Worm (Caenorhabditis elegans) whole organism, dauer: ENCODE measurements around the gene clec-243.
"Not testable (repeated sequence)": the region's sequence is repeated elsewhere in the genome, so short reads cannot be mapped to it uniquely, and the experiment has no call there.

Experiments
- unc-62 ChIP-seq: sonication (generic microtip); optimal IDR thresholded peaks from 2 replicates; lab custom pipeline; 2017; ENCODE audit warnings: missing biosample characterization, missing genetic modification reagents, missing genetic modification characterization

Gene clec-243

DNA sequence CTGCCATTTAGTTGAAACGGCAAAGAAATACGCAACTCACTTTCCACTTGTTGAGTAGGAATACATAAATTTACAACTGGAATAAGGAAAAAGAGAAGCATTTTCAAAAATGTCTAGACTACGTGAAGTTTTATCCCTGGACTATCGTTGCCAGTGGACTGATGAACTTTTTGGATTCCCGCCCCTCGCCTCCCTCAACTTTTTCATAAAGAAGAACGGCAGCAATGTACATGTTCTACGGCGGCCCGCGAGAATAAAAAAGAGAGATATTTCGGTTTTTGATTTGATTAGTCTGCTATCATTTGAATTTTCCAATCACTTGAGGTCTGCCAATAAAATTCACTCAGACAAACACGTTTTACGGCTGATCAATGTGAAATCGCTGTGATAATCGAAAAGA, at the start of gene clec-243:
TSS of gene clec-243 (minus strand) at position 101 of the 400 bp plus-strand sequence.
- TF ChIP-seq unc-62 (GFP tag; lab: Kevin White, UChicago) = no peak

DNA sequence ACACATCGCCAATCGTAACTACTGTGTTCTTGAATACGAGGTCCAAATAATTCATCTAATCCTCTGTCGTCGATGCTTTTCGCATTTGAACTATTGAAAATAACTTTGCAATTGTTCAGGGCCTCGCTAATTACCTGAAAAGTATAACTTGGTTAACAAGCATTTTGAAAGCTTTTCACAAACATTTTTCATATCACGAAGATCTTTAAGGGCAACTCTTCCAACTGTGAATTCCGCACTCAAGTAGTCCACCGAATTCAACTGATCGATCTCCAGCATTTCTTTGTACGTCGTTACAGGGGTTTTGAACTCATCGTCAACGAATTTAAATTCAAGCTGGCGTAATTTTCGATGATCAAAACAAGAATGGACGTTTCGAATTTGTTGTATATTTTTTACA, 47.6 kb upstream of the clec-243 start:
- no peak for TF ChIP-seq unc-62 (GFP tag; lab: Kevin White, UChicago)

- no peak for TF ChIP-seq unc-62 (GFP tag; lab: Kevin White, UChicago)
Observed at ce11 chrV:17292740-17293139, 43.9 kb upstream of the clec-243 start.

DNA sequence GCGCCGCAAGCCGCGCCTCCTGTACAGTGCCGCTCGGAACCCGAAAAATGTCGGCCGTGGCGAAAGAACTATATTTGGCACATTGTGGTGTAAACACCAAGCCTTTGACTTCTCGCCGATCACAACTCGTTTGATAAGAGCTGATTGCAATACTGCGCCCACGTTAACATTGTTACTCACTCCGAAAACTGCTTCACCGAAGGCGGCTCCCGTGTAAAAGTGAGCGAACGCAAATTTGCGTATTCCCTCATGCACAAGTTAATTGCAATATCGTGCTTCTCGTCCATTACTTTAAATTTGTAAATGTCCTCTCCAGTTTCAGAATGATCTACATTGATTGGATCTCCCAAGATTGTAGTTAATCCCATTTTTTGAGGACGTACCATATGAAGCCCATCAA, 35.3 kb upstream of the clec-243 start:
- TF ChIP-seq unc-62 (GFP tag; lab: Kevin White, UChicago) = no peak

DNA sequence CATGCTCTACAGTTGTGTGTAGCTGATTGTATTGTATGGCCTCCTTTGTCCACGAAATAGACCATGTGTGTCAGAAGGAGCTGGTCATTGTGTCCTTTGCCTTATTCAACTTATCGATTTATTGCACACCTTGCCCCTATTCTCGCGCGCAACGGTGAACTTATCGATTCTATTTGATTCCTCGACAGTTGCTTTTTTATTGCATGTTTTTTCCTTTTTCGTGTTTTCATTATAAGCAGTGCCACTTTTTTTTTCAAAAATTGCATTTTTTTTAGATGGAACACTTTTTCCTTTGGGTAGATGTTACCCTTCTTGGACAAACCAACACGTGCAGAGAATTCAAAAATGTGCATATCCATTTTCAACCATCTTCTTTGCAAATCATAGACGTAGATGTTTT, 24.4 kb upstream of the clec-243 start, which contains the start of gene K10G4.10:
TSS of gene K10G4.10 (plus strand) at position 301 of the 400 bp plus-strand sequence.
- no peak for TF ChIP-seq unc-62 (GFP tag; lab: Kevin White, UChicago)

ce11 chrV:17272112-17272511, 23.3 kb upstream of the clec-243 start:
- no peak for TF ChIP-seq unc-62 (GFP tag; lab: Kevin White, UChicago)

ce11 chrV:17264855-17265254, 16.0 kb upstream of the clec-243 start, which contains the start of gene K10G4.3:
Gene K10G4.3 (minus strand): TSS chrV:17264955.
- TF ChIP-seq unc-62 (GFP tag; lab: Kevin White, UChicago) = not testable (repeated sequence)

- TF ChIP-seq unc-62 (GFP tag; lab: Kevin White, UChicago) = no peak
Observed at ce11 chrV:17261385-17261784, 12.6 kb upstream of the clec-243 start.

ce11 chrV:17258868-17259267, 10.1 kb upstream of the clec-243 start, which contains the start of gene fbxa-85:
Gene fbxa-85 (plus strand): TSS chrV:17259168.
- no peak for TF ChIP-seq unc-62 (GFP tag; lab: Kevin White, UChicago)

ce11 chrV:17258244-17258643, 9.4 kb upstream of the clec-243 start:
- TF ChIP-seq unc-62 (GFP tag; lab: Kevin White, UChicago) = no peak

DNA sequence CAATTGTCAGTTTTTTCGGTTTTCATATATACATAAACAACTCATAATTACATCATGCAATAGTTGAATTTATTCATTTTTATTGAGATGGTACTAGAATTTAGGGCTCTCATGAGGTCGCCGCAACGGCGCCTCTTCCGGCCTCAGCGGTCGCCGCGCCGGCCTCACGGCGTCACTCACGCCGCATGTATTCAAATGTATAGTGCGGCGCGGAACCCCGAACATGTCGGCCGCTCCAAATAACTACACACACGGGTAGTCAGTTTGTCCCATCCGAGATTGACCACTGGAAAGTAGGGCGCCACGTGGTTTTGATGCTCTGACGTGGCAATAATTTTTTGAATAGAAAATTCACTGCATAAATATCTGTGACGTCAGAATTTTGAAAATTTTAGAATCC, 8.8 kb upstream of the clec-243 start:
- TF ChIP-seq unc-62 (GFP tag; lab: Kevin White, UChicago) = no peak

DNA sequence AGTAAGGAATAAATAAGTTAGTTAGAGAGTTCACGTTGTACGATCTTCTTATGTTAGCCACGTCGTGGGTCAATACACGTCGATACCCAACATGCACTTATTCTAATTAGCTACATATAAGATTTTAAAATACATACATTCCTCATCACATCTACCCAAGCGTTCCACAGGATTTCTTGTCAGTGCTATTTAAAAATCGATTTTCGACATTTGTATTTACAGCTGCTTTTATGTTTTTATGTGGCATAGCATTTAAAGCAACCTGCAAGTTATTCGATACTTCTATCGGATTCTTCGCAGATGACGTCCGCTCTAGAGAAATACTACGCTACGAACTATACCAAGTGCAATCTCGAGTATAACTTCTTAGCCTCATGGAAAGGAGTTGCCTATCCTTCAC, 6.6 kb upstream of the clec-243 start, which contains the start of gene srh-115:
TSS of gene srh-115 (plus strand) at position 301 of the 400 bp plus-strand sequence.
- TF ChIP-seq unc-62 (GFP tag; lab: Kevin White, UChicago) = no peak

- TF ChIP-seq unc-62 (GFP tag; lab: Kevin White, UChicago) = not testable (repeated sequence)
Observed at ce11 chrV:17255028-17255427, 6.2 kb upstream of the clec-243 start, which contains the start of gene srh-116. Gene srh-116 (minus strand): TSS chrV:17255128.

ce11 chrV:17251364-17251961, 2.6 kb upstream of the clec-243 start, which contains the start of gene Y61B8A.6:
Gene Y61B8A.6 (plus strand): TSS chrV:17251911.
- no peak for TF ChIP-seq unc-62 (GFP tag; lab: Kevin White, UChicago)

DNA sequence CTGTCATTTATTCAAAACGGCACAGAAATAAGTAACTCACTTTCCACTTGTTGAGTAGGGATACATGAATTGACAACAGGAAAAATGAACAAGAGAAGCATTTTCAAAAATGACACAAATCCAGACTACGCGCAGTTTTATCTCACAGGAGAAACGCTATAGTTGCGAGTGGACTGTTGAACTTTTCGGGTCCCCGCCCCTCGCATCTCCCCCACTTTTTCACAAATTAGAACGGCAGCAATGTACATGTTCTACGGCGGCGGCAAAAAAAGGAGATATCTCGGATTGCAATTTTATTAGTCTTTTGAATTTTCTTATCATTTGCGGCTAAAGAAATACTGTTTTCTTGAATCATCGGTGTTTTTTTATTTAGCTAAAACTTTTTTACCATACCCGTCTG, 3.4 kb downstream of the clec-243 start, which contains the start of gene clec-242:
TSS of gene clec-242 (minus strand) at position 101 of the 400 bp plus-strand sequence.
- TF ChIP-seq unc-62 (GFP tag; lab: Kevin White, UChicago) = no peak

DNA sequence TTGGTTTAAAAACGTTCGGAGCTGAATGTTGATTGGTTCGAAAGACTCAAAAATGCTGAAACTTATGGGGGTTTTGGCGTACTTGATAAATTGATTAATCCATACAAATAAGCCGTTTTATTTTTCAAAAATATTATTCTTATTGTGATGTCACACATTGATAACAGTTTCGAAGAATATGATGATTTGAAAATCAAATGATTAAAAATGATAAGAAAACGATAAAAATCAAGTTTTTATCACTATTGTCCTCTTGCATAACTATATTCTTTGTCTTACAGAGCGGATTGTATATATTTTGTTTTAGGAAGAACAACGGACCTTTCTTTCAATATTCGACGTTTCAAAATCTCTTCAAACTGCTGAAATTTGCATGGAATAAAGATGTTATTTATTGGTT, 5.8 kb downstream of the clec-243 start:
- no peak for TF ChIP-seq unc-62 (GFP tag; lab: Kevin White, UChicago)

DNA sequence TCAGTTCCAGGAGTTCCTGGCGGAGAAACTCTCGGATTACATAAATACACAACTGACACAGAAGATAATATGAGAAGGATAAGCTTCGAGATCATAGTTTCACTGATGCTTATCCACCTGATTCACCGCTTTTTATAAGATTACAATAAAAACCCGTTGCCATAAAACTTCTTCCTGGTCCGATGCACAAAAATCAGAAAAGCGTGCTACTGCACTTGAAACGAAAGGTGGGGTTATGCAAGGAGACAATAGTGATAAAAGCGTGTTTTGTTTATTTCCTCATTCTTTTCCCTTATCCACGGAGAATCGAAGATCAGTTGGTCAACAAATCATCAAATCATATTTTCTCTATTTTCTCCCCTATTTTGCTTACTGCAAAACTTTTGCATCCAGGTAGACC, 6.3 kb downstream of the clec-243 start, which contains the start of gene Y68A4B.3:
TSS of gene Y68A4B.3 (minus strand) at position 101 of the 400 bp plus-strand sequence.
- no peak for TF ChIP-seq unc-62 (GFP tag; lab: Kevin White, UChicago)
